Fruit fly (Drosophila melanogaster): Measurements from ENCODE around the gene CG13101.

Gene CG13101

DNA sequence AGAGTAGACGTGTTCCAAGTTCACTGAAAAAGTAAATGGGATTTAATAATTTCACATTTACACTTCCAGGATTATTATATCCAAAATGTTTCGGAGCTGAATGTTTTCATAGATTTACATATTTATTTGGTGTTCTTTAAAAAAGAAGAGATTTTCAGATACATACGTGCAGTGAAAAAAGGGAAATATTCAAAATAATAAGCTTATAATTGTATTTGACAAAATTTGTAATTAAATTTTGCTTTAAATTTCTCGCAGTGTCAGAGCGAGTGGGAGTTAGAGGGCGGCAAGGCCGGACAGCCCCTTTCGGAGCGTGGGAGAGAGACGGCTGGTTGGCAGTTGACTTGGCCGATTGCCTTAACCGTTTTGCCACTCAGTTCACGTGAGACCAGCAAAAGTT, 47.7 kb downstream of the CG13101 start, which contains the start of gene Tsp29Fb (continued):
- TF ChIP-seq Fer2 (tag; optimal IDR thresholded peaks at IDR 0.05) = peak; percentile 55
- TF ChIP-seq tx (GFP tag; optimal IDR thresholded peaks at IDR 0.05) = peak; percentile 28
- 0 out of 2 replicates have a peak, but pooled peaks have one; percentile 31 for TF ChIP-seq MBD-R2 (GFP tag; IDR thresholded peaks at IDR 0.05)
- peak; percentile 38 for TF ChIP-seq CG18764 (GFP tag; optimal IDR thresholded peaks at IDR 0.05)
- TF ChIP-seq CG15696 (tag; optimal IDR thresholded peaks at IDR 0.05) = peak; percentile 20
- no peak for TF ChIP-seq MESR4 (GFP tag; optimal IDR thresholded peaks at IDR 0.05)
- TF ChIP-seq CG17802 (tag; optimal IDR thresholded peaks at IDR 0.05) = no peak
- peak; percentile 58 for TF ChIP-seq Usf (GFP tag; optimal IDR thresholded peaks at IDR 0.05)
- peak; percentile 83 for TF ChIP-seq CG13296 (GFP tag; optimal IDR thresholded peaks at IDR 0.05)
- TF ChIP-seq CG10321 (GFP tag; IDR thresholded peaks at IDR 0.05) = peak; percentile 49; the same call in 1 of the 2 replicates
- TF ChIP-seq pum (GFP tag; optimal IDR thresholded peaks at IDR 0.05) = peak; percentile 52
- peak; percentile 71 for TF ChIP-seq CG18262 (tag; optimal IDR thresholded peaks at IDR 0.05)
- peak; percentile 23; the same call in 1 of the 2 replicates for TF ChIP-seq CG4404 (GFP tag; IDR thresholded peaks at IDR 0.05)
- TF ChIP-seq Hand (GFP tag; optimal IDR thresholded peaks at IDR 0.05) = peak; percentile 75
- no peak for TF ChIP-seq Dll (GFP tag; IDR thresholded peaks at IDR 0.05; ENCODE audit: partially characterized antibody)
- TF ChIP-seq CG11093 (GFP tag; IDR thresholded peaks at IDR 0.05) = peak; percentile 65; the same call in 2 of the 3 replicates
- TF ChIP-seq eve (GFP tag; optimal IDR thresholded peaks at IDR 0.05) = no peak
- no peak for TF ChIP-seq Opbp (GFP tag; IDR thresholded peaks at IDR 0.05; ENCODE audit: partially characterized antibody)
- no peak for TF ChIP-seq knrl (GFP tag; IDR thresholded peaks at IDR 0.05; ENCODE audit: partially characterized antibody)
- TF ChIP-seq salm (tag; optimal IDR thresholded peaks at IDR 0.05) = peak; percentile 52
- TF ChIP-seq Oli (tag; optimal IDR thresholded peaks at IDR 0.05) = peak; percentile 84
- no peak for TF ChIP-seq CG13287 (GFP tag; IDR thresholded peaks at IDR 0.05; ENCODE audit: partially characterized antibody)
- no peak for TF ChIP-seq CG11398 (GFP tag; optimal IDR thresholded peaks at IDR 0.05)
- no peak for TF ChIP-seq stwl (tag; optimal IDR thresholded peaks at IDR 0.05)
- no peak for TF ChIP-seq CG17912 (GFP tag; optimal IDR thresholded peaks at IDR 0.05)
- TF ChIP-seq zfh2 (GFP tag; optimal IDR thresholded peaks at IDR 0.05) = peak; percentile 61
- peak; percentile 32 for TF ChIP-seq CG3407 (GFP tag; optimal IDR thresholded peaks at IDR 0.05)
- TF ChIP-seq gro (GFP tag; optimal IDR thresholded peaks at IDR 0.05) = peak; percentile 10
- no peak for TF ChIP-seq Ets97D (GFP tag; optimal IDR thresholded peaks at IDR 0.05)
- peak; percentile 40 for TF ChIP-seq Side (GFP tag; optimal IDR thresholded peaks at IDR 0.05)
- TF ChIP-seq CG1529 (GFP tag; optimal IDR thresholded peaks at IDR 0.05) = peak; percentile 39
- TF ChIP-seq tgo (GFP tag; IDR thresholded peaks at IDR 0.05) = peak; percentile 80
- TF ChIP-seq CG13775 (GFP tag; optimal IDR thresholded peaks at IDR 0.05) = peak; percentile 58
- peak; percentile 65 for TF ChIP-seq CG4328 (GFP tag; optimal IDR thresholded peaks at IDR 0.05)
- no peak for TF ChIP-seq CG17186 (GFP tag; optimal IDR thresholded peaks at IDR 0.05)
- no peak for TF ChIP-seq aop (GFP tag; IDR thresholded peaks at IDR 0.05)
- TF ChIP-seq gt (GFP tag; IDR thresholded peaks at IDR 0.05) = no peak
- no peak for TF ChIP-seq Scr (GFP tag; IDR thresholded peaks at IDR 0.05; ENCODE audit: partially characterized antibody)
- TF ChIP-seq caup (GFP tag; optimal IDR thresholded peaks at IDR 0.05; ENCODE audit: severe bottlenecking) = peak; percentile 65
- TF ChIP-seq CG9797 (GFP tag; optimal IDR thresholded peaks at IDR 0.05) = no peak
- TF ChIP-seq NfI (GFP tag; optimal IDR thresholded peaks at IDR 0.05) = peak; percentile 73
- TF ChIP-seq CG1792 (GFP tag; optimal IDR thresholded peaks at IDR 0.05) = peak; percentile 16
- no peak for TF ChIP-seq CG3163 (GFP tag; optimal IDR thresholded peaks at IDR 0.05)
- TF ChIP-seq sug (tag; optimal IDR thresholded peaks at IDR 0.05) = peak; percentile 82
- peak; percentile 61; the same call in 2 of the 3 replicates for TF ChIP-seq Mrtf (GFP tag; IDR thresholded peaks at IDR 0.05)
- TF ChIP-seq CG10431 (GFP tag; optimal IDR thresholded peaks at IDR 0.05) = no peak
- TF ChIP-seq row (GFP tag; IDR thresholded peaks at IDR 0.05) = peak; percentile 92
- peak; percentile 60; the same call in 1 of the 2 replicates for TF ChIP-seq wor (GFP tag; IDR thresholded peaks at IDR 0.05)
- peak; percentile 68; the same call in 1 of the 3 replicates for TF ChIP-seq CG11695 (GFP tag; IDR thresholded peaks at IDR 0.05)
- TF ChIP-seq Ptx1 (GFP tag; IDR thresholded peaks at IDR 0.05) = peak; percentile 77
